Fruit fly (Drosophila melanogaster) whole organism, pupa: ENCODE measurements around the gene Cyp4c3.

Experiments used
- CG13204 ChIP-seq: fragments of 200-800 bp; sonication (Bioruptor generic); optimal IDR thresholded peaks from 2 replicates; lab custom pipeline; 2018; ENCODE audit warnings: missing biosample characterization, mild to moderate bottlenecking, missing genetic modification characterization, moderate library complexity
- CG14655 ChIP-seq: fragments of 200-800 bp; sonication (Bioruptor generic); optimal IDR thresholded peaks from 3 replicates; lab custom pipeline; 2017; ENCODE audit warnings: mild to moderate bottlenecking, missing biosample characterization, missing genetic modification reagents, missing genetic modification characterization
- CG17806 ChIP-seq: fragments of 200-800 bp; sonication (Bioruptor generic); optimal IDR thresholded peaks from 2 replicates; lab custom pipeline; 2018; ENCODE audit warnings: missing biosample characterization, mild to moderate bottlenecking, missing genetic modification characterization, moderate library complexity
- CG34367 ChIP-seq: fragments of 200-800 bp; sonication (Bioruptor generic); optimal IDR thresholded peaks from 2 replicates; lab custom pipeline; 2018; ENCODE audit warnings: missing biosample characterization, mild to moderate bottlenecking, missing genetic modification characterization
- CG8159 ChIP-seq: fragments of 200-800 bp; sonication (Bioruptor generic); optimal IDR thresholded peaks from 3 replicates; lab custom pipeline; 2018; ENCODE audit warnings: missing biosample characterization, mild to moderate bottlenecking, missing genetic modification characterization, moderate library complexity
- CG8301 ChIP-seq: fragments of 200-800 bp; sonication (Bioruptor generic); optimal IDR thresholded peaks from 2 replicates; lab custom pipeline; 2018; ENCODE audit warnings: missing biosample characterization, mild to moderate bottlenecking, missing genetic modification characterization
- CG9948 ChIP-seq: fragments of 200-800 bp; sonication (Bioruptor generic); optimal IDR thresholded peaks from 2 replicates; lab custom pipeline; 2018; ENCODE audit warnings: missing biosample characterization, mild to moderate bottlenecking, missing genetic modification characterization, moderate library complexity
- EcR ChIP-seq: fragments of 200-800 bp; sonication (Bioruptor generic); optimal IDR thresholded peaks from 3 replicates; lab custom pipeline; 2019; ENCODE audit warnings: missing biosample characterization, missing genetic modification characterization, mild to moderate bottlenecking, moderate library complexity, missing genetic modification reagents
- Ets98B ChIP-seq: fragments of 200-800 bp; sonication (Bioruptor generic); IDR thresholded peaks from 2 replicates; pipeline ENCODE4 v1.3.6; 2022; ENCODE audit warnings: missing biosample characterization, missing genetic modification characterization
- Pif1A ChIP-seq: fragments of 200-800 bp; sonication (Bioruptor generic); optimal IDR thresholded peaks from 3 replicates; lab custom pipeline; 2016; ENCODE audit warnings: missing biosample characterization, missing genetic modification characterization
- Snoo ChIP-seq: fragments of 200-800 bp; sonication (Bioruptor generic); optimal IDR thresholded peaks from 3 replicates; lab custom pipeline; 2017; ENCODE audit warnings: missing biosample characterization, mild to moderate bottlenecking, missing genetic modification characterization, inconsistent platforms
- fd96Ca ChIP-seq: fragments of 200-800 bp; sonication (Bioruptor generic); IDR thresholded peaks from 3 replicates; pipeline ENCODE4 v1.3.6; 2022; ENCODE audit warnings: missing biosample characterization, missing genetic modification characterization
- gl ChIP-seq: fragments of 200-800 bp; sonication (Bioruptor generic); optimal IDR thresholded peaks from 2 replicates; lab custom pipeline; 2018; ENCODE audit warnings: missing biosample characterization, mild to moderate bottlenecking, missing genetic modification characterization

DNA sequence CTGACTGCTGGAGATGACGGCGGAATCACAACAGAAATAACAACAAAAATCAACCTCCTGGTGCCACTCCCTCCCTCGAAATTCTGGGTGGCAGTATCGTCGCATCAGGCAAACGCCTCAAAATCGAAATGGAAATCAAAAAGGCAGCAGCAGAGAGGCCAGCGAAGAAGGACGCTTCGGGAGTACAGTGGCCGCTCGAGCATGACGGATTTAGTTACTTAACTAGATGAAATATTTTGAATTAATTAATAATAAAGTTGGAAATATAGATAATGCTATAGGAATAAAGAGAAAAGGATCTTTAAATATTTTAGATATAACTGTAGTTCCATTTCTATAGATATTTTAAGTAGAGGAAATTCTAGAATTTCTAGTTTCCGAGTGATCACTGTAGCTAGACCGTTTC is 28.5 kb upstream of the Cyp4c3 start:
- TF ChIP-seq CG14655 (GFP tag; lab: Kevin White, UChicago): no peak
- TF ChIP-seq gl (tag; lab: Kevin White, UChicago): no peak
- TF ChIP-seq Ets98B (GFP tag; lab: Robert Waterston, UW): no peak
- no peak for TF ChIP-seq EcR (GFP tag; lab: Kevin White, UChicago)
- no peak for TF ChIP-seq CG34367
- no peak for TF ChIP-seq Snoo (tag; lab: Kevin White, UChicago)
- peak; percentile 56 for TF ChIP-seq CG8159 (tag; lab: Kevin White, UChicago)
- TF ChIP-seq fd96Ca (GFP tag; lab: Robert Waterston, UW): no peak
- no peak for TF ChIP-seq CG13204 (GFP tag; lab: Kevin White, UChicago)
- TF ChIP-seq CG9948: peak; percentile 11
- no peak for TF ChIP-seq CG17806 (tag; lab: Kevin White, UChicago)
- no peak for TF ChIP-seq CG8301 (tag; lab: Kevin White, UChicago)
- no peak for TF ChIP-seq Pif1A (GFP tag; lab: Kevin White, UChicago)
